Fruit fly (Drosophila melanogaster): ENCODE results near the gene Flo2.

DNA sequence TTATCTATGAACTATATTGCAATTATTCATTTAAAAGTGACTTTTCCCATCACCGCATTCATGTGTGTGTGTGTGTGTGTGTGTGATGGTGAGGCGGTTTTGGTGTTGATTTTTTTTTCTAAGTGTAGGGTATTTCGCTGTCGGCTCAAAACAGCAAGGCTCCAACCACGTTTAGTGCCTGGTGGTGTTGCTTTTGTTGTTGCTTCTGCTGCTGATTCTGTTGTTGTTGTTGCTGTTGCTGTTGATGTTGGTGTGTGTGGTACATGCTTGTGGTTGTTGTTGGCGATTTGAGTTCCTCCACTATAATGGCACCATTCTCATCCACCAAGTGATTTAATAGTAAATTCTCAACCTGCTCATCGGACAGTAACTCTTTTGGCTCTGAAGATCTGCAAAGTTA, 11.5 kb upstream of the Flo2 start:
- no peak for TF ChIP-seq CG13204 (GFP tag; optimal IDR thresholded peaks at IDR 0.05)
- no peak for TF ChIP-seq CG8159 (tag; optimal IDR thresholded peaks at IDR 0.05)
- TF ChIP-seq CG9948 (tag; optimal IDR thresholded peaks at IDR 0.05), result no peak
- TF ChIP-seq CG8301 (tag; optimal IDR thresholded peaks at IDR 0.05), result no peak
- no peak for TF ChIP-seq EcR (GFP tag; optimal IDR thresholded peaks at IDR 0.05)
- no peak for TF ChIP-seq rn (GFP tag; IDR thresholded peaks at IDR 0.05)
- no peak for TF ChIP-seq Ets98B (GFP tag; IDR thresholded peaks at IDR 0.05)
- TF ChIP-seq CG34367 (tag; optimal IDR thresholded peaks at IDR 0.05), result no peak
- no peak for TF ChIP-seq CG4496 (GFP tag; IDR thresholded peaks at IDR 0.05)
- no peak for TF ChIP-seq Snoo (tag; optimal IDR thresholded peaks at IDR 0.05)
- no peak for TF ChIP-seq CG17806 (tag; optimal IDR thresholded peaks at IDR 0.05)
